Fruit fly (Drosophila melanogaster): Measurements from ENCODE around the gene Raf.

dm6 chrX:2288327-2288726 is 6.9 kb upstream of the Raf start:
- TF ChIP-seq usp (GFP tag; optimal IDR thresholded peaks at IDR 0.05) (no peak), Dll (optimal IDR thresholded peaks at IDR 0.05) (no peak), pan (optimal IDR thresholded peaks at IDR 0.05) (no peak), CG8478 (optimal IDR thresholded peaks at IDR 0.05) (no peak), EcR (GFP tag; optimal IDR thresholded peaks at IDR 0.05) (no peak)
